Fruit fly (Drosophila melanogaster) Kc167 (cell line): ENCODE results near the gene CG7322.

Experiments
- Myc ChIP-seq: fragments of >200 bp; optimal IDR thresholded peaks from 2 replicates; lab custom pipeline; 2017; ENCODE audit warnings: missing external identifiers
- Sin3A ChIP-seq: fragments of >200 bp; optimal IDR thresholded peaks from 2 replicates; lab custom pipeline; 2018; ENCODE audit warnings: missing external identifiers
- h ChIP-seq: fragments of >200 bp; optimal IDR thresholded peaks from 3 replicates; lab custom pipeline; 2018; ENCODE audit warnings: missing external identifiers
- insv ChIP-seq: fragments of >200 bp; optimal IDR thresholded peaks from 3 replicates; lab custom pipeline; 2018; ENCODE audit warnings: missing external identifiers
- psq ChIP-seq: fragments of >200 bp; optimal IDR thresholded peaks from 2 replicates; lab custom pipeline; 2017; ENCODE audit warnings: missing external identifiers
- ttk ChIP-seq: sonication (Bioruptor generic); optimal IDR thresholded peaks from 2 replicates; lab custom pipeline; 2017; ENCODE audit warnings: missing external identifiers

CG7322 gene

dm6 chrX:18836315-18836714 is 21.2 kb downstream of the CG7322 start:
- TF ChIP-seq psq (lab: Kevin White, UChicago) (no peak), Sin3A (no peak), h (lab: Kevin White, UChicago) (no peak), insv (no peak), ttk (lab: Kevin White, UChicago) (no peak), Myc (no peak)

dm6 chrX:18835500-18835899 is 22.1 kb downstream of the CG7322 start:
- TF ChIP-seq h (lab: Kevin White, UChicago) = no peak
- TF ChIP-seq Sin3A = no peak
- no peak for TF ChIP-seq insv
- no peak for TF ChIP-seq Myc
- TF ChIP-seq ttk (lab: Kevin White, UChicago) = no peak
- TF ChIP-seq psq (lab: Kevin White, UChicago) = no peak

- TF ChIP-seq h (lab: Kevin White, UChicago) (no peak), Sin3A (no peak), Myc (no peak), insv (no peak), psq (lab: Kevin White, UChicago) (no peak), ttk (lab: Kevin White, UChicago) (no peak)
These were observed 22.6 kb downstream of the CG7322 start for dm6 chrX:18835003-18835402.

- no peak for TF ChIP-seq h (lab: Kevin White, UChicago)
- no peak for TF ChIP-seq Sin3A
- no peak for TF ChIP-seq insv
- no peak for TF ChIP-seq Myc
- TF ChIP-seq ttk (lab: Kevin White, UChicago) = no peak
- no peak for TF ChIP-seq psq (lab: Kevin White, UChicago)
These were observed 23.2 kb downstream of the CG7322 start for dm6 chrX:18834399-18834798.

- TF ChIP-seq insv = no peak
- TF ChIP-seq h (lab: Kevin White, UChicago) = no peak
- TF ChIP-seq Sin3A = no peak
- TF ChIP-seq Myc = no peak
- no peak for TF ChIP-seq ttk (lab: Kevin White, UChicago)
- no peak for TF ChIP-seq psq (lab: Kevin White, UChicago)
These were observed 25.1 kb downstream of the CG7322 start, which contains the start of gene Pvf1 for dm6 chrX:18832371-18832852. Gene Pvf1, plus strand, starts transcription at chrX:18832682.

- TF ChIP-seq psq (lab: Kevin White, UChicago) = no peak
- TF ChIP-seq h (lab: Kevin White, UChicago) = no peak
- TF ChIP-seq Sin3A = no peak
- no peak for TF ChIP-seq insv
These were observed 27.2 kb downstream of the CG7322 start, which contains the start of gene CG7101 for dm6 chrX:18830396-18830795. Gene CG7101, plus strand, starts transcription at chrX:18830591.

dm6 chrX:18814944-18815343 is 42.6 kb downstream of the CG7322 start:
- TF ChIP-seq h (lab: Kevin White, UChicago) (no peak), psq (lab: Kevin White, UChicago) (no peak), Myc (no peak), insv (no peak), ttk (lab: Kevin White, UChicago) (no peak), Sin3A (no peak)

dm6 chrX:18814373-18814772 is 43.2 kb downstream of the CG7322 start:
- TF ChIP-seq psq (lab: Kevin White, UChicago) = no peak
- TF ChIP-seq h (lab: Kevin White, UChicago) = no peak
- TF ChIP-seq Myc = no peak
- no peak for TF ChIP-seq insv
- TF ChIP-seq Sin3A = no peak
- no peak for TF ChIP-seq ttk (lab: Kevin White, UChicago)

dm6 chrX:18813049-18813448 is 44.5 kb downstream of the CG7322 start, which contains the start of gene CG42450:
Gene CG42450, plus strand, starts transcription at chrX:18813297.
- TF ChIP-seq insv = no peak
- TF ChIP-seq h (lab: Kevin White, UChicago) = no peak
- TF ChIP-seq ttk (lab: Kevin White, UChicago) = no peak
- no peak for TF ChIP-seq psq (lab: Kevin White, UChicago)

- TF ChIP-seq psq (lab: Kevin White, UChicago) (no peak), insv (no peak), Myc (no peak), h (lab: Kevin White, UChicago) (no peak), Sin3A (no peak), ttk (lab: Kevin White, UChicago) (no peak)
These were observed 45.4 kb downstream of the CG7322 start for dm6 chrX:18812111-18812510.

- TF ChIP-seq ttk (lab: Kevin White, UChicago) (no peak), insv (no peak), psq (lab: Kevin White, UChicago) (no peak), h (lab: Kevin White, UChicago) (no peak), Myc (no peak), Sin3A (no peak)
These were observed 51.2 kb downstream of the CG7322 start, which contains the start of gene CG7058 for dm6 chrX:18806365-18806764. Gene CG7058, plus strand, starts transcription at chrX:18806694.
